Worm (Caenorhabditis elegans) whole organism, early embryonic: ENCODE measurements around the gene Y43F8B.13.

Source experiments
- B0310.2 ChIP-seq: sonication (generic microtip); optimal IDR thresholded peaks from 2 replicates; lab custom pipeline; 2016; ENCODE audit warnings: mild to moderate bottlenecking, missing genetic modification characterization, missing compliant biosample characterization
- aly-1 ChIP-seq: sonication (generic microtip); optimal IDR thresholded peaks from 2 replicates; lab custom pipeline; 2016; ENCODE audit warnings: missing genetic modification characterization, missing compliant biosample characterization
- ama-1 ChIP-seq: fragments of 150-350 bp; optimal IDR thresholded peaks from 2 replicates; lab custom pipeline; 2014
- flt-1 ChIP-seq: fragments of 200-800 bp; sonication (Bioruptor generic); IDR thresholded peaks from 2 replicates; pipeline ENCODE4 v1.3.6; 2022; ENCODE audit warnings: missing genetic modification characterization, missing compliant biosample characterization
- hmg-4 ChIP-seq: fragments of 200-800 bp; sonication (Bioruptor generic); optimal IDR thresholded peaks from 2 replicates; lab custom pipeline; 2018; ENCODE audit warnings: mild to moderate bottlenecking, missing genetic modification characterization, missing compliant biosample characterization
- pes-1 ChIP-seq: fragments of 200-800 bp; sonication (Bioruptor generic); IDR thresholded peaks from 2 replicates; pipeline ENCODE4 v1.3.6; 2022; ENCODE audit warnings: missing genetic modification reagents, missing genetic modification characterization, missing compliant biosample characterization
- tbx-11 ChIP-seq: fragments of 200-800 bp; sonication (Bioruptor generic); IDR thresholded peaks from 2 replicates; pipeline ENCODE4 v1.3.6; 2022; ENCODE audit warnings: missing genetic modification characterization, missing compliant biosample characterization
- tbx-37 ChIP-seq: fragments of 200-800 bp; sonication (Bioruptor generic); conservative IDR thresholded peaks from 2 replicates; pipeline ENCODE4 v1.3.6; 2022; ENCODE audit warnings: missing genetic modification reagents, missing genetic modification characterization, missing compliant biosample characterization

- TF ChIP-seq tbx-11 (GFP tag; lab: Robert Waterston, UW) = no peak
- TF ChIP-seq tbx-37 (GFP tag; lab: Robert Waterston, UW) = no peak
- no peak for TF ChIP-seq B0310.2 (tag; lab: Kevin White, UChicago)
- no peak for TF ChIP-seq ama-1
- no peak for TF ChIP-seq aly-1
- no peak for TF ChIP-seq flt-1 (GFP tag; lab: Robert Waterston, UW)
- no peak for TF ChIP-seq pes-1 (GFP tag; lab: Robert Waterston, UW)
- TF ChIP-seq hmg-4 (GFP tag; lab: Kevin White, UChicago) = no peak
These were observed 34.7 kb downstream of the Y43F8B.13 start, which contains the start of gene Y43F8B.7 for ce11 chrV:19490461-19490860.
